Worm (Caenorhabditis elegans): ENCODE results near the gene E02H1.6.

- peak in 1 of 2 experiments; percentile 18 for TF ChIP-seq hif-1 (tag; optimal IDR thresholded peaks at IDR 0.05)
- no peak for TF ChIP-seq ztf-7 (tag; optimal IDR thresholded peaks at IDR 0.05)
- TF ChIP-seq mdl-1 (tag; optimal IDR thresholded peaks at IDR 0.05) = no peak
- no peak for TF ChIP-seq vab-7 (GFP tag; IDR thresholded peaks at IDR 0.05)
- no peak for TF ChIP-seq ztf-11 (tag; optimal IDR thresholded peaks at IDR 0.05)
- TF ChIP-seq tra-1 (GFP tag; IDR thresholded peaks at IDR 0.05) = no peak
- no peak for TF ChIP-seq pqm-1 (tag; optimal IDR thresholded peaks at IDR 0.05)
- 0 out of 2 replicates have a peak, but pooled peaks have one; percentile 14 for TF ChIP-seq dmd-8 (GFP tag; IDR thresholded peaks at IDR 0.05)
These were observed 20.8 kb downstream of the E02H1.6 start, which contains the start of gene hal-3 for ce11 chrII:9617039-9617901.
